4 worm cellular contexts compared by ENCODE assay signal in genomic region chrII:14098348-14098747, ce11.
TF ChIP-seq lines count a peak whose summit lies in the region.

No protein-coding gene starts in this region.

TF ChIP-seq in whole organism, L1 larva, 84 proteins besides CTCF, POLR2A, EP300 and RAD21:
- peak; percentile 48 for TF ChIP-seq lin-14 (GFP tag; optimal IDR thresholded peaks at IDR 0.05; lab: Kevin White, UChicago)
- no peak for TF ChIP-seq sox-4 (tag; optimal IDR thresholded peaks at IDR 0.05; lab: Kevin White, UChicago)

TF ChIP-seq in whole organism, L3 larva, 47 proteins besides CTCF, POLR2A, EP300 and RAD21:
- TF ChIP-seq fkh-10 (GFP tag; optimal IDR thresholded peaks at IDR 0.05; lab: Kevin White, UChicago) = peak; percentile 4
- no peak for TF ChIP-seq ama-1 (optimal IDR thresholded peaks at IDR 0.05; lab: Kevin White, UChicago)
- TF ChIP-seq mdl-1 (tag; optimal IDR thresholded peaks at IDR 0.05; lab: Kevin White, UChicago) = no peak
- no peak for TF ChIP-seq R02D3.7 (tag; optimal IDR thresholded peaks at IDR 0.05; lab: Kevin White, UChicago)
- no peak for TF ChIP-seq mml-1 (tag; optimal IDR thresholded peaks at IDR 0.05; lab: Kevin White, UChicago)

TF ChIP-seq in whole organism, late embryonic, 69 proteins besides CTCF, POLR2A, EP300 and RAD21:
- no peak for TF ChIP-seq ceh-31 (tag; optimal IDR thresholded peaks at IDR 0.05; lab: Kevin White, UChicago)
- TF ChIP-seq lim-6 (tag; optimal IDR thresholded peaks at IDR 0.05; lab: Kevin White, UChicago) = no peak
- TF ChIP-seq unc-55 (GFP tag; optimal IDR thresholded peaks at IDR 0.05; lab: Kevin White, UChicago) = no peak
- peak; percentile 90 for TF ChIP-seq unc-42 (tag; optimal IDR thresholded peaks at IDR 0.05; lab: Kevin White, UChicago)

TF ChIP-seq in whole organism, mixed stage, embryonic, 35 proteins besides CTCF, POLR2A, EP300 and RAD21:
- TF ChIP-seq hlh-1 (tag; optimal IDR thresholded peaks at IDR 0.05; lab: Kevin White, UChicago) (no peak), ces-1 (GFP tag; optimal IDR thresholded peaks at IDR 0.05; lab: Kevin White, UChicago) (peak; percentile 88)
